Fruit fly (Drosophila melanogaster): ENCODE data around the gene Svil.

- TF ChIP-seq CG8159 (tag; optimal IDR thresholded peaks at IDR 0.05) (no peak), CG15710 (tag; optimal IDR thresholded peaks at IDR 0.05) (no peak), CG14655 (GFP tag; optimal IDR thresholded peaks at IDR 0.05) (no peak), CG9948 (tag; optimal IDR thresholded peaks at IDR 0.05) (no peak), CG13204 (GFP tag; optimal IDR thresholded peaks at IDR 0.05) (no peak), D1 (tag; optimal IDR thresholded peaks at IDR 0.05) (no peak), CG4496 (GFP tag; IDR thresholded peaks at IDR 0.05) (no peak; the same call in 2 of the 3 replicates), EcR (GFP tag; optimal IDR thresholded peaks at IDR 0.05) (no peak), CG32121 (GFP tag; IDR thresholded peaks at IDR 0.05) (no peak), CG17806 (tag; optimal IDR thresholded peaks at IDR 0.05) (no peak), Pif1B (GFP tag; optimal IDR thresholded peaks at IDR 0.05) (no peak), Pif1A (GFP tag; optimal IDR thresholded peaks at IDR 0.05) (no peak)
Measured at dm6 chr3L:2515197-2515596, 137.7 kb downstream of the Svil start.
